Fruit fly (Drosophila melanogaster) whole organism, wandering third instar larva: ENCODE measurements around the gene CG34175.

Experiments used
- Abd-B ChIP-seq: fragments of >200 bp; optimal IDR thresholded peaks from 2 replicates; lab custom pipeline; 2017; ENCODE audit warnings: missing biosample characterization, missing genetic modification characterization
- CG32264 ChIP-seq: fragments of 200-800 bp; sonication (Bioruptor generic); optimal IDR thresholded peaks from 2 replicates; lab custom pipeline; 2016; ENCODE audit warnings: missing biosample characterization, missing genetic modification characterization
- CrebA ChIP-seq: fragments of 200-800 bp; sonication (Bioruptor generic); optimal IDR thresholded peaks from 2 replicates; lab custom pipeline; 2016; ENCODE audit warnings: missing biosample characterization, mild to moderate bottlenecking, missing genetic modification characterization, borderline replicate concordance
- Dfd ChIP-seq: fragments of >200 bp; optimal IDR thresholded peaks from 2 replicates; lab custom pipeline; 2017; ENCODE audit warnings: missing biosample characterization, missing genetic modification characterization
- HLH106 ChIP-seq: fragments of 200-800 bp; optimal IDR thresholded peaks from 3 replicates; lab custom pipeline; 2019; ENCODE audit warnings: missing biosample characterization, mild to moderate bottlenecking, missing genetic modification characterization, moderate library complexity
- Hr78 ChIP-seq: fragments of >200 bp; optimal IDR thresholded peaks from 2 replicates; lab custom pipeline; 2017; ENCODE audit warnings: missing biosample characterization, missing genetic modification characterization
- Hr83 ChIP-seq: fragments of 200-300 bp; sonication (Bioruptor generic); optimal IDR thresholded peaks from 2 replicates; lab custom pipeline; 2016; ENCODE audit warnings: missing biosample characterization, mild to moderate bottlenecking, missing genetic modification characterization, moderate library complexity; ENCODE audit not compliant: poor library complexity, severe bottlenecking
- Jra ChIP-seq: sonication (Bioruptor generic); optimal IDR thresholded peaks from 2 replicates; lab custom pipeline; 2016; ENCODE audit warnings: missing biosample characterization, missing genetic modification characterization
- Mio ChIP-seq: sonication (Bioruptor generic); optimal IDR thresholded peaks from 2 replicates; lab custom pipeline; 2016; ENCODE audit warnings: missing biosample characterization, missing genetic modification characterization
- Myc ChIP-seq: fragments of >200 bp; optimal IDR thresholded peaks from 2 replicates; lab custom pipeline; 2017
- N ChIP-seq: fragments of >200 bp; optimal IDR thresholded peaks from 2 replicates; lab custom pipeline; 2018; ENCODE audit warnings: missing biosample characterization, missing external identifiers, missing genetic modification characterization
- OdsH ChIP-seq: fragments of 200-800 bp; sonication (Bioruptor generic); optimal IDR thresholded peaks from 2 replicates; lab custom pipeline; 2016; ENCODE audit warnings: missing biosample characterization, mild to moderate bottlenecking, missing genetic modification characterization
- Sp1 ChIP-seq: fragments of 200-800 bp; sonication (Bioruptor generic); optimal IDR thresholded peaks from 3 replicates; lab custom pipeline; 2019; ENCODE audit warnings: missing biosample characterization, mild to moderate bottlenecking, missing genetic modification characterization, moderate library complexity
- Vsx2 ChIP-seq: fragments of 200-300, 225-300 bp; sonication (Bioruptor generic); optimal IDR thresholded peaks from 2 replicates; lab custom pipeline; 2018; ENCODE audit warnings: missing biosample characterization, missing genetic modification characterization; ENCODE audit not compliant: partially characterized antibody
- br ChIP-seq: fragments of 200-800 bp; sonication (Bioruptor generic); optimal IDR thresholded peaks from 2 replicates; lab custom pipeline; 2016; ENCODE audit warnings: missing biosample characterization, missing genetic modification characterization
- brk ChIP-seq: fragments of 200-800 bp; sonication (Bioruptor generic); optimal IDR thresholded peaks from 2 replicates; lab custom pipeline; 2016; ENCODE audit warnings: missing biosample characterization, mild to moderate bottlenecking, missing genetic modification characterization
- dl ChIP-seq, 2 experiments: fragments of 175-275, 200-275 bp in 1 of 2; fragments of 200-275 bp in 1 of 2; sonication (Bioruptor generic); optimal IDR thresholded peaks; lab custom pipeline; 2018; ENCODE audit warnings: mild to moderate bottlenecking in 2 of 2, missing biosample characterization in 2 of 2, missing genetic modification characterization in 2 of 2, moderate library complexity in 2 of 2; ENCODE audit not compliant: partially characterized antibody in 2 of 2, insufficient read depth in 1 of 2
- dmrt93B ChIP-seq: fragments of 200-800 bp; sonication (Bioruptor generic); optimal IDR thresholded peaks from 2 replicates; lab custom pipeline; 2018; ENCODE audit warnings: missing biosample characterization, mild to moderate bottlenecking, missing genetic modification characterization
- dsf ChIP-seq: sonication (Bioruptor generic); optimal IDR thresholded peaks from 2 replicates; lab custom pipeline; 2016; ENCODE audit warnings: missing biosample characterization, missing genetic modification characterization, borderline replicate concordance
- ey ChIP-seq: fragments of 200-800 bp; sonication (Bioruptor generic); optimal IDR thresholded peaks from 2 replicates; lab custom pipeline; 2016; ENCODE audit warnings: missing biosample characterization, missing genetic modification characterization
- foxo ChIP-seq, 2 experiments: fragments of 200-800 bp; sonication (Bioruptor generic); optimal IDR thresholded peaks; 2 replicates in 1 of 2; 3 replicates in 1 of 2; lab custom pipeline; 2016 to 2017; ENCODE audit warnings: missing biosample characterization in 2 of 2, missing genetic modification characterization in 2 of 2
- fru ChIP-seq: fragments of 200-800 bp; sonication (Bioruptor generic); optimal IDR thresholded peaks from 3 replicates; lab custom pipeline; 2016; ENCODE audit warnings: missing biosample characterization, mild to moderate bottlenecking, missing genetic modification characterization
- jim ChIP-seq: fragments of 175-275, 200-325 bp; sonication (Bioruptor generic); optimal IDR thresholded peaks from 2 replicates; lab custom pipeline; 2016; ENCODE audit warnings: missing biosample characterization, mild to moderate bottlenecking, missing genetic modification characterization
- lola ChIP-seq: fragments of >200 bp; optimal IDR thresholded peaks from 2 replicates; lab custom pipeline; 2017; ENCODE audit warnings: missing biosample characterization, missing genetic modification characterization
- pan ChIP-seq: fragments of >200 bp; optimal IDR thresholded peaks from 2 replicates; lab custom pipeline; 2017
- psq ChIP-seq: fragments of 200-800 bp; sonication (Bioruptor generic); optimal IDR thresholded peaks from 3 replicates; lab custom pipeline; 2017; ENCODE audit warnings: missing biosample characterization, mild to moderate bottlenecking, missing genetic modification characterization, moderate library complexity
- rgr ChIP-seq: fragments of 200-800 bp; sonication (Bioruptor generic); optimal IDR thresholded peaks from 3 replicates; lab custom pipeline; 2016; ENCODE audit warnings: missing biosample characterization, mild to moderate bottlenecking, missing genetic modification characterization
- sage ChIP-seq: fragments of 200-800 bp; sonication (Bioruptor generic); optimal IDR thresholded peaks from 2 replicates; lab custom pipeline; 2016; ENCODE audit warnings: missing biosample characterization, mild to moderate bottlenecking, missing genetic modification characterization
- sv ChIP-seq: fragments of 200-800 bp; sonication (Bioruptor generic); optimal IDR thresholded peaks from 3 replicates; lab custom pipeline; 2016; ENCODE audit warnings: missing biosample characterization, missing genetic modification characterization
- tai ChIP-seq: sonication (Bioruptor generic); optimal IDR thresholded peaks from 2 replicates; lab custom pipeline; 2016; ENCODE audit warnings: missing biosample characterization, missing genetic modification characterization
- usp ChIP-seq: fragments of >200 bp; optimal IDR thresholded peaks from 2 replicates; lab custom pipeline; 2017; ENCODE audit warnings: missing biosample characterization, missing genetic modification characterization
- woc ChIP-seq: sonication (Bioruptor generic); optimal IDR thresholded peaks from 2 replicates; lab custom pipeline; 2016; ENCODE audit warnings: missing biosample characterization, mild to moderate bottlenecking, missing genetic modification characterization

Gene CG34175

DNA sequence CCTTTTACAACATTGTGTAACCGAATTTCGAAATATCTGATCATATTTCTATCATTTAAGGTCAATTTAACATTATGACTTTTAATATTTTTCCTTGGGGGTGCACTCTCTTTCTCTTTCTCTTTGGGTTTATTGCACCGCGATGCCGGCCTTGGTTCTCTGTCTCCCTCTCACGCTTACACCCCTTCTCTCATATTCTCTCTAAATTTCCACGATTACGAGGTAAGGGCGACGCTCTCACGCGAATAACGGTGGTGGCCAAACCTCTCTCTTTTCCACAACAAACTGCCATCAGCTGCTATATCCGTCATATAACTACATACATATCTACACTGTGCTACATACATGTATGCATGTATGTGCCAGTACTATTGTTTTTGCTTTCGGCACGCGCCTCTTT lies 28.1 kb downstream of the CG34175 start:
- no peak for TF ChIP-seq br (GFP tag; lab: Kevin White, UChicago)
- no peak for TF ChIP-seq lola (GFP tag; lab: Kevin White, UChicago)
- TF ChIP-seq usp (GFP tag; lab: Kevin White, UChicago) = no peak
- no peak for TF ChIP-seq dl (GFP tag; optimal IDR thresholded peaks at IDR 0.05; lab: Kevin White, UChicago; ENCODE audit: insufficient read depth in 1 of 2, partially characterized antibody in 2 of 2)
- TF ChIP-seq N (GFP tag; lab: Kevin White, UChicago) = no peak
- TF ChIP-seq fru (GFP tag; lab: Kevin White, UChicago) = no peak
- TF ChIP-seq psq = no peak
- TF ChIP-seq Vsx2 (GFP tag; lab: Kevin White, UChicago) = no peak
- no peak for TF ChIP-seq dmrt93B (GFP tag; lab: Kevin White, UChicago)
- TF ChIP-seq jim (GFP tag; lab: Kevin White, UChicago) = no peak
- TF ChIP-seq OdsH (GFP tag; lab: Kevin White, UChicago) = no peak
- no peak for TF ChIP-seq pan (lab: Kevin White, UChicago)
- no peak for TF ChIP-seq Abd-B
- no peak for TF ChIP-seq Jra (GFP tag; lab: Kevin White, UChicago)
- TF ChIP-seq Mio (GFP tag; lab: Kevin White, UChicago) = no peak
- no peak for TF ChIP-seq CrebA (GFP tag; lab: Kevin White, UChicago)
- TF ChIP-seq, all 38 proteins: peak for 0

DNA sequence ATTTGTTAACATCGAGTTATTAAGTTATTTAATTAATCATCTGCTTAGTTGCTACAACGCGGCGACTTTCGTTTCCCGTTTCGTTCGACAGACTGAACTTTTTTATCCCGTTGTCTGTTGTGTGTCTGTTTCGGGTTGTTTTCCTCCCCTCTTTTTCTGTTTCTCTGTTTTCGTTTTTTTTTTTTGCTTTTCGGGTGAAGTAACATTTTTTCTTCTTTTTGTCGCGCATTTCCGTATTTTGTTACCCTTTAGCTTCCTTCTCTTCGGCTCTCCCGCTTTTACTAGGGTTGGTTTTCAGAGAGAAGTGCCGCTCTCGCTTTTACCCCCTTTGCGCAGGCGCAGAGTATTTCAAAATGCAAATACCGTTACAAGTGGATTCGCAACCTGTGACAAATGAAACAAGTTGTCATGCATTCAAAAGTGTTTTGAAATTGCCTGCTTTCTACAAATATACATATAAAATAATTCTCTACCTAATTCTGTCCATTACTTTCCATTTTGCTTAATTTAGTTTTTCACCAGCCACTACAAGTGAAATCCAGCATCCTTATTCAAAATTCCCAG lies 28.9 kb downstream of the CG34175 start, which contains the start of gene Pgant2:
Gene Pgant2, minus strand, starts transcription at position 51 of the 564 bp plus-strand sequence.
- no peak for TF ChIP-seq pan (lab: Kevin White, UChicago)
- TF ChIP-seq foxo (GFP tag; optimal IDR thresholded peaks at IDR 0.05; lab: Kevin White, UChicago) = no peak
- peak; percentile 8 for TF ChIP-seq psq
- peak; percentile 33 for TF ChIP-seq Vsx2 (GFP tag; lab: Kevin White, UChicago)

DNA sequence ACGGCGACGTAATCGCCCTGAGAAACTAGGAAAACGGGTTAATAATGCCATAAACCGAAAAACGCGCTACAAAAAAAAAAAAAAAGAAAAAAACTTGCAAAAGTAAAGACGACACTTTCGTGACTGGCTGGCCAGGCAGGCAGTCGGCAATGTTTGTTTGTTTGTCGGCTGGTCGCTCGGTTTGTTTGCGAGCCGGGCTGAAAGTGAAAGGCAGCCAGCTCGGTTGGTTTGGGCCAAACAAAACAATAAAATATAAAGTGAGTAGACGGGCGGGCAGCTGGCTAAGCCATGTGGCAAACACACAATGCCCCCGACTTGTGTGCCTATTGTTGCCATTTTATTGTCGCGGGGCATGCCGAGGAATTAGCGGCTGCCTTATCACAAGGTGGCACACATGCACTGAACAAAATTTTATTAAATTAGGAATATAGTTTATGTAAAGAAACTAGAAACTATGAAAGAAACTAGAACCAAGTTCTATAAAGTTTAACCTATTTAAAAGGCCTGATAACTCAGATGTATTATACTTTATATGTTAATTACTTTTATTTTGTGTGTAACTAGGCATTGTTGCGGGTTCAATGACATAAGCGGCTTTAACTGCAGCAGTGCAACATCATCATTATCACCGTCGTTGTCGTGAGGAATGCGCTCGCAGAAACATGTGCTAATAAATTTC lies 30.7 kb downstream of the CG34175 start:
- no peak for TF ChIP-seq br (GFP tag; lab: Kevin White, UChicago)
- TF ChIP-seq pan (lab: Kevin White, UChicago) = no peak
- TF ChIP-seq dmrt93B (GFP tag; lab: Kevin White, UChicago) = no peak
- TF ChIP-seq ey (GFP tag; lab: Kevin White, UChicago) = no peak
- TF ChIP-seq rgr = no peak
- TF ChIP-seq usp (GFP tag; lab: Kevin White, UChicago) = no peak

DNA sequence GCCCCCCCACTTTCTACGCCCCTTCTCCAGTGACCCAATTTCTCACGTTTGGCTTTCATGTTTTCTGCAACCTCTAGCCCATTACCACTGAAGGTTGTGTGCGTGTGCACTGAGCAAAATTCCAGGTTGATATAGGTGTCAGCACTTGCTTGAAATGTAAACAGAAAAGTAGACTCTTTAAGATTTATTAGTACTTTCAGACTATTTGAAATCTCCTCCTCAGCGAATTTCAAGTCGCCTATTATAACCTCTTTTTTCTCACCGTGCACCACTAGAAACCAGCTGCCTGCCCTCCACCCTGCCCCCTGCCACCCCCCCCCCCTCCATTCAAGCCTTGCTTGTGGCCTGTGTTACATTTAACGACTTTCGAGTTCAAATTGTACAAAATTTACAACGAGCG lies 37.3 kb downstream of the CG34175 start:
- TF ChIP-seq foxo (GFP tag; optimal IDR thresholded peaks at IDR 0.05; lab: Kevin White, UChicago) (no peak), jim (GFP tag; lab: Kevin White, UChicago) (no peak), Jra (GFP tag; lab: Kevin White, UChicago) (no peak), dsf (GFP tag; lab: Kevin White, UChicago) (no peak), sv (GFP tag; lab: Kevin White, UChicago) (no peak), Abd-B (no peak), N (GFP tag; lab: Kevin White, UChicago) (no peak), CrebA (GFP tag; lab: Kevin White, UChicago) (no peak), Sp1 (no peak), brk (no peak), HLH106 (no peak), dmrt93B (GFP tag; lab: Kevin White, UChicago) (no peak), fru (GFP tag; lab: Kevin White, UChicago) (no peak), tai (no peak), Dfd (GFP tag; lab: Kevin White, UChicago) (no peak), CG32264 (no peak), rgr (no peak), Hr83 (GFP tag; lab: Kevin White, UChicago) (no peak)
- TF ChIP-seq, all 38 proteins: peak for 0

DNA sequence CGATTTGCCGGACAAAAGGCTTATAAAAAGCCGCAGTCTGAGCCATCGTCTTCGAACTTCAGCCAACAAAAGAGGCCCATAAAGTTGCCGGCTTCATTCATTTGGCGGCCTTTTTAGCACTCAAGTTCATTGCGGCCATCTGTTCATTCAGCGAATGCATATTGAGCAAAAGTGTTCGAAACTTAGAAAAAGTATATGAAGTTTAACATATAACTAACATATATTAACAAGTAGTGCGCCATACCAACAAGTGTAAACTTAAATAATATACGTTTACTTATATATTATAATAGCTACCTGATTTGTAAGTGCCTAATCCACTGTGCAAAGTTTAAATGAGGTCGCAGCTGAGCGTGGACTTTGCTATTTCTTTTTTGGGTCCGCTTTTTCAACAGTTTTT lies 38.5 kb downstream of the CG34175 start:
- no peak for TF ChIP-seq sage
- TF ChIP-seq Myc (lab: Kevin White, UChicago) = no peak
- no peak for TF ChIP-seq pan (lab: Kevin White, UChicago)
- no peak for TF ChIP-seq usp (GFP tag; lab: Kevin White, UChicago)
- TF ChIP-seq Abd-B = no peak
- no peak for TF ChIP-seq woc (GFP tag; lab: Kevin White, UChicago)
- TF ChIP-seq Hr78 = no peak
- TF ChIP-seq CrebA (GFP tag; lab: Kevin White, UChicago) = no peak
- TF ChIP-seq tai = no peak
- no peak for TF ChIP-seq Sp1
- no peak for TF ChIP-seq foxo (GFP tag; optimal IDR thresholded peaks at IDR 0.05; lab: Kevin White, UChicago)
- TF ChIP-seq dmrt93B (GFP tag; lab: Kevin White, UChicago) = no peak
- TF ChIP-seq Mio (GFP tag; lab: Kevin White, UChicago) = no peak
- TF ChIP-seq CG32264 = no peak
